Fruit fly (Drosophila melanogaster) whole organism, wandering third instar larva: ENCODE measurements around the gene fuss.

Experiments
- Abd-B ChIP-seq: fragments of >200 bp; optimal IDR thresholded peaks from 2 replicates; lab custom pipeline; 2017; ENCODE audit warnings: missing biosample characterization, missing genetic modification characterization
- Dfd ChIP-seq: fragments of >200 bp; optimal IDR thresholded peaks from 2 replicates; lab custom pipeline; 2017; ENCODE audit warnings: missing biosample characterization, missing genetic modification characterization
- HLH106 ChIP-seq: fragments of 200-800 bp; optimal IDR thresholded peaks from 3 replicates; lab custom pipeline; 2019; ENCODE audit warnings: missing biosample characterization, mild to moderate bottlenecking, missing genetic modification characterization, moderate library complexity
- Myc ChIP-seq: fragments of >200 bp; optimal IDR thresholded peaks from 2 replicates; lab custom pipeline; 2017
- N ChIP-seq: fragments of >200 bp; optimal IDR thresholded peaks from 2 replicates; lab custom pipeline; 2018; ENCODE audit warnings: missing biosample characterization, missing external identifiers, missing genetic modification characterization
- Vsx2 ChIP-seq: fragments of 200-300, 225-300 bp; sonication (Bioruptor generic); optimal IDR thresholded peaks from 2 replicates; lab custom pipeline; 2018; ENCODE audit warnings: missing biosample characterization, missing genetic modification characterization; ENCODE audit not compliant: partially characterized antibody
- br ChIP-seq: fragments of 200-800 bp; sonication (Bioruptor generic); optimal IDR thresholded peaks from 2 replicates; lab custom pipeline; 2016; ENCODE audit warnings: missing biosample characterization, missing genetic modification characterization
- fru ChIP-seq: fragments of 200-800 bp; sonication (Bioruptor generic); optimal IDR thresholded peaks from 3 replicates; lab custom pipeline; 2016; ENCODE audit warnings: missing biosample characterization, mild to moderate bottlenecking, missing genetic modification characterization
- h ChIP-seq: fragments of 200-800 bp; sonication (Bioruptor generic); optimal IDR thresholded peaks from 3 replicates; lab custom pipeline; 2016; ENCODE audit warnings: missing biosample characterization, mild to moderate bottlenecking, missing genetic modification characterization
- jim ChIP-seq: fragments of 175-275, 200-325 bp; sonication (Bioruptor generic); optimal IDR thresholded peaks from 2 replicates; lab custom pipeline; 2016; ENCODE audit warnings: missing biosample characterization, mild to moderate bottlenecking, missing genetic modification characterization
- pan ChIP-seq: fragments of >200 bp; optimal IDR thresholded peaks from 2 replicates; lab custom pipeline; 2017
- psq ChIP-seq: fragments of 200-800 bp; sonication (Bioruptor generic); optimal IDR thresholded peaks from 3 replicates; lab custom pipeline; 2017; ENCODE audit warnings: missing biosample characterization, mild to moderate bottlenecking, missing genetic modification characterization, moderate library complexity
- sv ChIP-seq: fragments of 200-800 bp; sonication (Bioruptor generic); optimal IDR thresholded peaks from 3 replicates; lab custom pipeline; 2016; ENCODE audit warnings: missing biosample characterization, missing genetic modification characterization

dm6 chr4:930311-931198 is 47.7 kb downstream of the fuss start, which contains the start of gene eIF4G1:
- TF ChIP-seq Myc (lab: Kevin White, UChicago) (no peak), psq (no peak), HLH106 (no peak), pan (lab: Kevin White, UChicago) (no peak), br (GFP tag; lab: Kevin White, UChicago) (no peak), h (GFP tag; lab: Kevin White, UChicago) (no peak), Abd-B (GFP tag; lab: Kevin White, UChicago) (no peak), Dfd (GFP tag; lab: Kevin White, UChicago) (no peak), Vsx2 (peak; percentile 9), jim (GFP tag; lab: Kevin White, UChicago) (no peak), sv (GFP tag; lab: Kevin White, UChicago) (no peak), N (GFP tag; lab: Kevin White, UChicago) (peak; percentile 13), fru (GFP tag; lab: Kevin White, UChicago) (no peak)
